Worm (Caenorhabditis elegans): ENCODE data around the gene F13B12.2.

Gene F13B12.2

ce11 chrIV:10463127-10463526 lies 34.2 kb upstream of the F13B12.2 start (continued):
- TF ChIP-seq T26A8.4 (GFP tag; IDR thresholded peaks at IDR 0.05) (0 out of 2 replicates have a peak, but pooled peaks have one; percentile 14), D1046.2 (GFP tag; IDR thresholded peaks at IDR 0.05) (no peak), ceh-20 (GFP tag; IDR thresholded peaks at IDR 0.05) (peak; percentile 76), unc-62 (GFP tag; optimal IDR thresholded peaks at IDR 0.05 in 1 of 2) (peak in 1 of 2 experiments; percentile 81), unc-62 (tag; optimal IDR thresholded peaks at IDR 0.05) (no peak), snpc-1.2 (GFP tag; IDR thresholded peaks at IDR 0.05) (no peak), nhr-28 (tag; optimal IDR thresholded peaks at IDR 0.05) (peak; percentile 77), mxl-2 (GFP tag; conservative IDR thresholded peaks at IDR 0.05) (peak; percentile 89), ZK546.5 (tag; optimal IDR thresholded peaks at IDR 0.05) (no peak), tra-1 (GFP tag; IDR thresholded peaks at IDR 0.05) (peak; percentile 87), nhr-42 (GFP tag; IDR thresholded peaks at IDR 0.05) (0 out of 2 replicates have a peak, but pooled peaks have one; percentile 29), dpl-1 (GFP tag; optimal IDR thresholded peaks at IDR 0.05) (no peak)

- TF ChIP-seq daf-16 (GFP tag; optimal IDR thresholded peaks at IDR 0.05) (no peak), daf-16 (tag; optimal IDR thresholded peaks at IDR 0.05) (peak; percentile 69), aha-1 (tag) (peak; percentile 44), tra-1 (GFP tag; IDR thresholded peaks at IDR 0.05) (no peak), nhr-11 (tag; optimal IDR thresholded peaks at IDR 0.05) (no peak), aly-2 (tag; optimal IDR thresholded peaks at IDR 0.05) (no peak), tag-97 (GFP tag; IDR thresholded peaks at IDR 0.05) (no peak), nhr-25 (tag; optimal IDR thresholded peaks at IDR 0.05; ENCODE audit: borderline replicate concordance, insufficient read depth) (no peak), dmd-6 (GFP tag; IDR thresholded peaks at IDR 0.05) (peak; percentile 82), nhr-28 (tag; optimal IDR thresholded peaks at IDR 0.05) (peak; percentile 3), jun-1 (tag; optimal IDR thresholded peaks at IDR 0.05) (no peak)
Observed at ce11 chrIV:10462608-10463007, 33.7 kb upstream of the F13B12.2 start.

DNA sequence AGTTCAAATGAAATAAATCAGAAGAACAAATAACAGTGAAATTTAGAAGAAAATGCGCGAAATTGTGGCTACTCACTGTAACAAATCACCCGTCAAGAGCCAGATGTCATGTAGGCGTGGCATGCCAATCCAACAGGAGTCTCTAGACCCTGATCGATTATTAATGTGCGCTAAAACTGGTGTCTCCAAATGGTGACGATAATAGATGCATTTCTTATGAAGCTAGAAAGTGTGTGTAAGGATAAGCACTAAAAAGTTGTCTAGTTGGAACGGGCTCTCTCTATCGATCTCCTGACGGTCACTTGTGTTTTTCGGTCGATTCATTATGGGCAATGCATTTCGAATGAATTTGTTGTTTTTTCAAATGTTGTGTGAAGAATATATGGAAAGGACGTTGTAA lies 32.8 kb upstream of the F13B12.2 start, which contains the start of gene mec-3:
TSS of gene mec-3 (minus strand) at position 101 of the 400 bp plus-strand sequence.
- TF ChIP-seq daf-16 (GFP tag; optimal IDR thresholded peaks at IDR 0.05): no peak
- no peak for TF ChIP-seq daf-16 (tag; optimal IDR thresholded peaks at IDR 0.05)
- TF ChIP-seq lin-13 (GFP tag; optimal IDR thresholded peaks at IDR 0.05): no peak
- TF ChIP-seq ceh-82 (tag; optimal IDR thresholded peaks at IDR 0.05): no peak
- no peak for TF ChIP-seq F26F4.8 (GFP tag; conservative IDR thresholded peaks at IDR 0.05)
- no peak for TF ChIP-seq nhr-76 (tag; optimal IDR thresholded peaks at IDR 0.05)
- no peak for TF ChIP-seq nhr-10 (tag; optimal IDR thresholded peaks at IDR 0.05)
- no peak for TF ChIP-seq daf-19 (GFP tag; conservative IDR thresholded peaks at IDR 0.05)
- no peak for TF ChIP-seq nhr-77 (tag; optimal IDR thresholded peaks at IDR 0.05)
- TF ChIP-seq pqm-1 (tag; optimal IDR thresholded peaks at IDR 0.05): no peak
- TF ChIP-seq F44E2.7 (GFP tag; IDR thresholded peaks at IDR 0.05): no peak
- TF ChIP-seq Y75B8A.6 (GFP tag; IDR thresholded peaks at IDR 0.05): no peak

DNA sequence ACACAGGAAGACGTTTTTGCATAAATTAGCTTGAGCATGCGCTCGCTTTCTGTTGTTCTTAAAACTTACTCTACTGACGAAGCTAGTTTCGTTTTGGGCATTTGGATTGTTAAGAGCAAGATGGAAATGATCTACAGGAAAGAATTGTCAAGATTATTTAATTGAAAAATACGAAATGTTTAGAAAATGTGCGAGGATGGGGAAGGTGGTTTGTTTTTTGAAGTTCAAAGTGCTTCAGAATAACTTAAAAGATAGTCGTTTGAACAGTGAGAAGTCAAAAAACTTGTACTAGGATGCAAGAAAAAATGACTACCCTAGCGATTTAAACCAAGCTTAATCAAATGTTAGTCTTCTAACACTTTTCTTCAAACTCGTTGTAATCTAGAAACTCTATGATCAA lies 28.2 kb upstream of the F13B12.2 start, which contains the start of gene srb-17:
TSS of gene srb-17 (minus strand) at position 101 of the 400 bp plus-strand sequence.
- no peak for TF ChIP-seq nhr-102 (tag; optimal IDR thresholded peaks at IDR 0.05)
- no peak for TF ChIP-seq dpl-1 (GFP tag; optimal IDR thresholded peaks at IDR 0.05)
- TF ChIP-seq nhr-41 (GFP tag; IDR thresholded peaks at IDR 0.05): no peak
- TF ChIP-seq zfp-2 (tag; optimal IDR thresholded peaks at IDR 0.05): no peak
- no peak for TF ChIP-seq daf-8 (GFP tag; IDR thresholded peaks at IDR 0.05)
- no peak for TF ChIP-seq ama-1 (optimal IDR thresholded peaks at IDR 0.05)
- no peak for TF ChIP-seq ceh-62 (tag; optimal IDR thresholded peaks at IDR 0.05)
- no peak for TF ChIP-seq lir-3 (tag; optimal IDR thresholded peaks at IDR 0.05)
- TF ChIP-seq R02D3.7 (tag; optimal IDR thresholded peaks at IDR 0.05): no peak
- no peak for TF ChIP-seq F44E2.7 (GFP tag; IDR thresholded peaks at IDR 0.05)
- TF ChIP-seq pqm-1 (tag; optimal IDR thresholded peaks at IDR 0.05): no peak
- TF ChIP-seq mep-1 (tag; optimal IDR thresholded peaks at IDR 0.05): no peak
- no peak for TF ChIP-seq dmd-8 (GFP tag; IDR thresholded peaks at IDR 0.05)
- no peak for TF ChIP-seq nhr-11 (tag; optimal IDR thresholded peaks at IDR 0.05)

Measured in whole organism, L4 larva.